Worm (Caenorhabditis elegans): Measurements from ENCODE around the gene ssl-1.

DNA sequence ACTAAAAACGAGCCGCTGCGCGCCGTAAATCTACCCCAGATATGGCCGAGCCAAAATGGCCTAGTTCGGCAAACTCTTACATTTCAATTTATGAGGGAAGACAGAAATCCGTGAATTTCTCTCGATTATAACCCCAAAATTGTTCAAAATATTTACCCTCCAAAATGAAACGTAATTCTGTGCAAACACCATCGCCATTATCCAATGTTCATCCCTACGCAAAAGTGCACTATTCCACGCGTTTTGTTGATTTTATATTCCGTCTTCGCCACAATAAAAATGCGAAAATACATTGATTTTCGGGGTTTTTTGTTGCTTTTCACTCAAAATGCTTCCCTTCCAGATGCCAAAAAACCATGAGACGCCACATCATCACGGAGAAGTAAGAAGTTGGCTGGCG lies 3.1 kb upstream of the ssl-1 start, which contains the start of gene hut-1:
- TF ChIP-seq nhr-237 (tag; optimal IDR thresholded peaks at IDR 0.05) (no peak), ama-1 (optimal IDR thresholded peaks at IDR 0.05) (peak; percentile 23), lin-39 (tag; optimal IDR thresholded peaks at IDR 0.05) (no peak), lsy-2 (tag; optimal IDR thresholded peaks at IDR 0.05) (peak in 1 of 2 experiments; percentile 68), nhr-25 (tag; optimal IDR thresholded peaks at IDR 0.05) (peak; percentile 2), unc-62 (GFP tag; optimal IDR thresholded peaks at IDR 0.05) (no peak), ZK546.5 (tag; optimal IDR thresholded peaks at IDR 0.05) (no peak), unc-39 (tag; optimal IDR thresholded peaks at IDR 0.05) (no peak), mab-5 (tag; optimal IDR thresholded peaks at IDR 0.05) (no peak), aly-2 (tag; optimal IDR thresholded peaks at IDR 0.05) (no peak), dmd-4 (tag; optimal IDR thresholded peaks at IDR 0.05) (no peak), egl-27 (tag; optimal IDR thresholded peaks at IDR 0.05) (no peak), nhr-11 (tag; optimal IDR thresholded peaks at IDR 0.05) (no peak), snpc-4 (tag; optimal IDR thresholded peaks at IDR 0.05) (no peak)
